Fruit fly (Drosophila melanogaster) whole organism, prepupa: ENCODE data around the gene HDAC4.

ENCODE experiments used
- Blimp-1 ChIP-seq: fragments of 200-800 bp; sonication (Bioruptor generic); optimal IDR thresholded peaks from 3 replicates; lab custom pipeline; 2017; ENCODE audit warnings: missing biosample characterization, missing genetic modification characterization, mild to moderate bottlenecking, moderate library complexity, missing genetic modification reagents
- CG10631 ChIP-seq: fragments of 200-800 bp; sonication (Bioruptor generic); optimal IDR thresholded peaks from 2 replicates; lab custom pipeline; 2016; ENCODE audit warnings: missing biosample characterization, missing genetic modification characterization
- CG10669 ChIP-seq: fragments of 200-800 bp; sonication (Bioruptor generic); optimal IDR thresholded peaks from 3 replicates; lab custom pipeline; 2018; ENCODE audit warnings: missing biosample characterization, mild to moderate bottlenecking, missing genetic modification characterization, moderate library complexity
- CG11762 ChIP-seq: fragments of 200-800 bp; sonication (Bioruptor generic); optimal IDR thresholded peaks from 3 replicates; lab custom pipeline; 2016; ENCODE audit warnings: missing biosample characterization, missing genetic modification characterization; ENCODE audit not compliant: insufficient read depth
- CG11902 ChIP-seq: fragments of 200-800 bp; sonication (Bioruptor generic); optimal IDR thresholded peaks from 3 replicates; lab custom pipeline; 2016; ENCODE audit warnings: missing biosample characterization, missing genetic modification characterization
- CG15336 ChIP-seq: fragments of 200-800 bp; sonication (Bioruptor generic); IDR thresholded peaks from 2 replicates; pipeline ENCODE4 v1.3.6; 2022; ENCODE audit warnings: missing biosample characterization, missing genetic modification characterization
- CG1621 ChIP-seq: fragments of 200-800 bp; sonication (Bioruptor generic); optimal IDR thresholded peaks from 3 replicates; lab custom pipeline; 2018; ENCODE audit warnings: missing biosample characterization, mild to moderate bottlenecking, missing genetic modification characterization
- CG16779 ChIP-seq: fragments of 200-800 bp; sonication (Bioruptor generic); optimal IDR thresholded peaks from 3 replicates; lab custom pipeline; 2017; ENCODE audit warnings: missing biosample characterization, mild to moderate bottlenecking, missing genetic modification characterization
- CG3032 ChIP-seq: fragments of 200-800 bp; optimal IDR thresholded peaks from 2 replicates; lab custom pipeline; 2019; ENCODE audit warnings: missing biosample characterization, mild to moderate bottlenecking, missing genetic modification characterization, moderate library complexity
- CG31627 ChIP-seq: fragments of 200-800 bp; sonication (Bioruptor generic); optimal IDR thresholded peaks from 3 replicates; lab custom pipeline; 2016; ENCODE audit warnings: missing biosample characterization, missing genetic modification characterization
- CG32006 ChIP-seq: fragments of 200-800 bp; sonication (Bioruptor generic); optimal IDR thresholded peaks from 3 replicates; lab custom pipeline; 2017; ENCODE audit warnings: missing biosample characterization, mild to moderate bottlenecking, missing genetic modification characterization
- CG34406 ChIP-seq: fragments of 200-800 bp; sonication (Bioruptor generic); optimal IDR thresholded peaks from 3 replicates; lab custom pipeline; 2016; ENCODE audit warnings: missing biosample characterization, missing genetic modification characterization
- CG4318 ChIP-seq: fragments of 200-800 bp; sonication (Bioruptor generic); optimal IDR thresholded peaks from 3 replicates; lab custom pipeline; 2017; ENCODE audit warnings: missing biosample characterization, mild to moderate bottlenecking, missing genetic modification characterization
- CG6163 ChIP-seq: fragments of 200-800 bp; sonication (Bioruptor generic); IDR thresholded peaks from 3 replicates; pipeline ENCODE4 v1.3.6; 2022; ENCODE audit warnings: missing biosample characterization, missing genetic modification characterization
- CG6276 ChIP-seq: fragments of 200-800 bp; sonication (Bioruptor generic); optimal IDR thresholded peaks from 2 replicates; lab custom pipeline; 2017; ENCODE audit warnings: missing biosample characterization, mild to moderate bottlenecking, missing genetic modification characterization
- CG6792 ChIP-seq: fragments of 200-800 bp; sonication (Bioruptor generic); optimal IDR thresholded peaks from 3 replicates; lab custom pipeline; 2016; ENCODE audit warnings: missing biosample characterization, missing genetic modification characterization
- CG6808 ChIP-seq: fragments of 200-800 bp; sonication (Bioruptor generic); optimal IDR thresholded peaks from 3 replicates; lab custom pipeline; 2017; ENCODE audit warnings: missing biosample characterization, missing genetic modification characterization, mild to moderate bottlenecking, moderate library complexity, missing genetic modification reagents
- CG6854 ChIP-seq: fragments of 200-800 bp; sonication (Bioruptor generic); optimal IDR thresholded peaks from 2 replicates; lab custom pipeline; 2017; ENCODE audit warnings: missing biosample characterization, mild to moderate bottlenecking, missing genetic modification characterization
- CG7368 ChIP-seq: fragments of 200-800 bp; sonication (Bioruptor generic); optimal IDR thresholded peaks from 3 replicates; lab custom pipeline; 2016; ENCODE audit warnings: missing biosample characterization, missing genetic modification characterization
- CG8319 ChIP-seq: fragments of 200-800 bp; sonication (Bioruptor generic); optimal IDR thresholded peaks from 3 replicates; lab custom pipeline; 2016; ENCODE audit warnings: missing biosample characterization, missing genetic modification characterization
- Eip78C ChIP-seq: fragments of 200-800 bp; sonication (Bioruptor generic); peaks from one replicate; lab custom pipeline; 2016; ENCODE audit warnings: missing biosample characterization, missing genetic modification characterization
- Eip93F ChIP-seq: fragments of 200-800 bp; sonication (Bioruptor generic); optimal IDR thresholded peaks from 2 replicates; lab custom pipeline; 2016; ENCODE audit warnings: missing biosample characterization, mild to moderate bottlenecking, missing genetic modification characterization
- Ets21C ChIP-seq: fragments of 200-800 bp; sonication (Bioruptor generic); optimal IDR thresholded peaks from 3 replicates; lab custom pipeline; 2016; ENCODE audit warnings: missing biosample characterization, missing genetic modification characterization
- Ets96B ChIP-seq: fragments of 200-800 bp; optimal IDR thresholded peaks from 2 replicates; lab custom pipeline; 2019; ENCODE audit warnings: missing biosample characterization, mild to moderate bottlenecking, missing genetic modification characterization, moderate library complexity
- Gug ChIP-seq: fragments of 200-800 bp; sonication (Bioruptor generic); IDR thresholded peaks from 2 replicates; pipeline ENCODE4 v1.3.6; 2022; ENCODE audit warnings: missing biosample characterization, missing genetic modification characterization
- Hr38 ChIP-seq: sonication (Bioruptor generic); optimal IDR thresholded peaks from 2 replicates; lab custom pipeline; 2016; ENCODE audit warnings: missing biosample characterization, missing genetic modification characterization
- Hr39 ChIP-seq: fragments of 200-800 bp; sonication (Bioruptor generic); optimal IDR thresholded peaks from 2 replicates; lab custom pipeline; 2016; ENCODE audit warnings: missing biosample characterization, missing genetic modification characterization
- Hr4 ChIP-seq: fragments of 200-800 bp; sonication (Bioruptor generic); optimal IDR thresholded peaks from 3 replicates; lab custom pipeline; 2016; ENCODE audit warnings: missing biosample characterization, missing genetic modification characterization
- Lpt ChIP-seq: fragments of 200-800 bp; sonication (Bioruptor generic); optimal IDR thresholded peaks from 3 replicates; lab custom pipeline; 2016; ENCODE audit warnings: missing biosample characterization, missing genetic modification characterization
- Met ChIP-seq: fragments of 200-800 bp; sonication (Bioruptor generic); optimal IDR thresholded peaks from 3 replicates; lab custom pipeline; 2016; ENCODE audit warnings: missing biosample characterization, missing genetic modification characterization
- OdsH ChIP-seq: fragments of 200-800 bp; sonication (Bioruptor generic); optimal IDR thresholded peaks from 3 replicates; lab custom pipeline; 2016; ENCODE audit warnings: missing biosample characterization, missing genetic modification characterization
- Smox ChIP-seq: fragments of 200-800 bp; sonication (Bioruptor generic); optimal IDR thresholded peaks from 3 replicates; lab custom pipeline; 2016; ENCODE audit warnings: missing biosample characterization, missing genetic modification characterization
- Sox102F ChIP-seq: fragments of 200-800 bp; sonication (Bioruptor generic); optimal IDR thresholded peaks from 2 replicates; lab custom pipeline; 2016; ENCODE audit warnings: missing biosample characterization, mild to moderate bottlenecking, missing genetic modification characterization
- Sox14 ChIP-seq: fragments of 200-800 bp; sonication (Bioruptor generic); optimal IDR thresholded peaks from 3 replicates; lab custom pipeline; 2016; ENCODE audit warnings: missing biosample characterization, missing genetic modification characterization
- cyc ChIP-seq: fragments of 200-800 bp; sonication (Bioruptor generic); optimal IDR thresholded peaks from 3 replicates; lab custom pipeline; 2016; ENCODE audit warnings: missing biosample characterization, missing genetic modification characterization
- dac ChIP-seq: fragments of 200-800 bp; sonication (Bioruptor generic); optimal IDR thresholded peaks from 2 replicates; lab custom pipeline; 2017; ENCODE audit warnings: missing biosample characterization, mild to moderate bottlenecking, missing genetic modification characterization
- dsx ChIP-seq: fragments of 200-800 bp; optimal IDR thresholded peaks from 3 replicates; lab custom pipeline; 2019; ENCODE audit warnings: missing biosample characterization, mild to moderate bottlenecking, missing genetic modification characterization, moderate library complexity; ENCODE audit not compliant: poor library complexity, severe bottlenecking
- eg ChIP-seq: fragments of 200-800 bp; sonication (Bioruptor generic); IDR thresholded peaks from 3 replicates; pipeline ENCODE4 v1.3.6; 2022; ENCODE audit warnings: missing biosample characterization, missing genetic modification characterization
- fd59A ChIP-seq: fragments of 200-800 bp; sonication (Bioruptor generic); optimal IDR thresholded peaks from 2 replicates; lab custom pipeline; 2017; ENCODE audit warnings: missing biosample characterization, mild to moderate bottlenecking, missing genetic modification characterization, missing genetic modification reagents
- lz ChIP-seq: fragments of 200-800 bp; sonication (Bioruptor generic); optimal IDR thresholded peaks from 3 replicates; lab custom pipeline; 2016; ENCODE audit warnings: missing biosample characterization, missing genetic modification characterization
- pdm3 ChIP-seq: fragments of 200-800 bp; sonication (Bioruptor generic); optimal IDR thresholded peaks from 3 replicates; lab custom pipeline; 2016; ENCODE audit warnings: missing biosample characterization, missing genetic modification characterization
- salr ChIP-seq, 2 experiments: fragments of 200-800 bp; sonication (Bioruptor generic); optimal IDR thresholded peaks; 3 replicates each; lab custom pipeline; 2016 to 2018; ENCODE audit warnings: missing biosample characterization in 2 of 2, missing genetic modification characterization in 2 of 2, mild to moderate bottlenecking in 1 of 2
- spab ChIP-seq: fragments of 200-800 bp; sonication (Bioruptor generic); optimal IDR thresholded peaks from 2 replicates; lab custom pipeline; 2017; ENCODE audit warnings: missing biosample characterization, mild to moderate bottlenecking, missing genetic modification characterization, missing genetic modification reagents
- ss ChIP-seq, 2 experiments: fragments of 200-800 bp; sonication (Bioruptor generic); optimal IDR thresholded peaks; 2 replicates in 1 of 2; 3 replicates in 1 of 2; lab custom pipeline; 2017 to 2018; ENCODE audit warnings: mild to moderate bottlenecking in 2 of 2, missing biosample characterization in 2 of 2, missing genetic modification characterization in 2 of 2, moderate library complexity in 1 of 2
- svp ChIP-seq: fragments of 200-800 bp; sonication (Bioruptor generic); peaks from one replicate; lab custom pipeline; 2016; ENCODE audit warnings: missing biosample characterization, missing genetic modification characterization
- topi ChIP-seq: fragments of 200-800 bp; sonication (Bioruptor generic); optimal IDR thresholded peaks from 3 replicates; lab custom pipeline; 2016; ENCODE audit warnings: missing biosample characterization, missing genetic modification characterization
- vri ChIP-seq: fragments of 200-800 bp; sonication (Bioruptor generic); optimal IDR thresholded peaks from 3 replicates; lab custom pipeline; 2016; ENCODE audit warnings: missing biosample characterization, mild to moderate bottlenecking, missing genetic modification characterization

The HDAC4 gene

dm6 chrX:13314323-13314722 is 28.9 kb upstream of the HDAC4 start (continued):
- TF ChIP-seq CG34406 (GFP tag; lab: Kevin White, UChicago) (peak; percentile 28), fd59A (peak; percentile 18), Sox102F (no peak), topi (GFP tag; lab: Kevin White, UChicago) (peak; percentile 26), Smox (GFP tag; lab: Kevin White, UChicago) (peak; percentile 15), CG31627 (peak; percentile 7), dac (GFP tag; lab: Kevin White, UChicago) (no peak), OdsH (peak; percentile 39), Hr39 (GFP tag; lab: Kevin White, UChicago) (peak; percentile 11)

dm6 chrX:13313133-13313532 is 27.7 kb upstream of the HDAC4 start:
- TF ChIP-seq Eip93F (GFP tag; lab: Kevin White, UChicago), result no peak
- TF ChIP-seq CG11762, result no peak
- TF ChIP-seq CG6792 (GFP tag; lab: Kevin White, UChicago), result no peak
- TF ChIP-seq, all 60 proteins: peak for 0

- TF ChIP-seq Eip93F (GFP tag; lab: Kevin White, UChicago) (no peak), CG6808 (peak; percentile 66), topi (GFP tag; lab: Kevin White, UChicago) (peak; percentile 77), CG1621 (tag; lab: Kevin White, UChicago) (peak; percentile 52), Gug (GFP tag; lab: Robert Waterston, UW) (no peak; the same call in 1 of the 2 replicates), lz (peak; percentile 68), dac (GFP tag; lab: Kevin White, UChicago) (no peak), CG6163 (GFP tag; lab: Robert Waterston, UW) (peak; percentile 71), Hr38 (GFP tag; lab: Kevin White, UChicago) (no peak), dsx (GFP tag; lab: Kevin White, UChicago) (peak; percentile 63), CG4318 (GFP tag; lab: Kevin White, UChicago) (peak; percentile 15), ss (GFP tag; optimal IDR thresholded peaks at IDR 0.05; lab: Kevin White, UChicago) (peak; percentile 64 to 65), Blimp-1 (GFP tag; lab: Kevin White, UChicago) (peak; percentile 33), Lpt (GFP tag; lab: Kevin White, UChicago) (peak; percentile 52), Eip78C (peak; percentile 85), CG7368 (GFP tag; lab: Kevin White, UChicago) (peak; percentile 45), Met (peak; percentile 76), CG15336 (GFP tag; lab: Robert Waterston, UW) (peak; percentile 72), CG34406 (GFP tag; lab: Kevin White, UChicago) (peak; percentile 49), OdsH (peak; percentile 55), vri (GFP tag; lab: Kevin White, UChicago) (peak; percentile 28), CG32006 (GFP tag; lab: Kevin White, UChicago) (peak; percentile 70), Hr4 (peak; percentile 41), eg (GFP tag; lab: Robert Waterston, UW) (peak; percentile 54), CG10631 (peak; percentile 56), Ets96B (peak; percentile 55), cyc (GFP tag; lab: Kevin White, UChicago) (peak; percentile 65), Ets21C (GFP tag; lab: Kevin White, UChicago) (peak; percentile 49), CG11762 (peak; percentile 12), spab (GFP tag; lab: Kevin White, UChicago) (peak; percentile 50), CG31627 (peak; percentile 68), CG6854 (peak; percentile 36), svp (GFP tag; lab: Kevin White, UChicago) (peak; percentile 85), salr (GFP tag; optimal IDR thresholded peaks at IDR 0.05; lab: Kevin White, UChicago) (peak in 1 of 2 experiments; percentile 51), CG6276 (peak; percentile 46), Sox14 (GFP tag; lab: Kevin White, UChicago) (peak; percentile 60), CG8319 (peak; percentile 20), CG11902 (GFP tag; lab: Kevin White, UChicago) (peak; percentile 17), pdm3 (GFP tag; lab: Kevin White, UChicago) (peak; percentile 61), CG16779 (tag; lab: Kevin White, UChicago) (peak; percentile 16), CG3032 (tag; lab: Kevin White, UChicago) (peak; percentile 67), Sox102F (peak; percentile 73), CG10669 (GFP tag; lab: Kevin White, UChicago) (peak; percentile 65)
These were observed 26.8 kb upstream of the HDAC4 start for dm6 chrX:13312200-13312599.
